Fruit fly (Drosophila melanogaster) whole organism, wandering third instar larva: ENCODE results near the gene CG32074.
A peak's percentile ranks its signal among the peaks of the same experiment; 100 is the strongest.

Experiments
- Abd-B ChIP-seq: fragments of >200 bp; optimal IDR thresholded peaks from 2 replicates; lab custom pipeline; 2017; ENCODE audit warnings: missing biosample characterization, missing genetic modification characterization
- CG32264 ChIP-seq: fragments of 200-800 bp; sonication (Bioruptor generic); optimal IDR thresholded peaks from 2 replicates; lab custom pipeline; 2016; ENCODE audit warnings: missing biosample characterization, missing genetic modification characterization
- CG9705 ChIP-seq: fragments of 200-800 bp; sonication (Bioruptor generic); optimal IDR thresholded peaks from 2 replicates; lab custom pipeline; 2018; ENCODE audit warnings: missing biosample characterization, mild to moderate bottlenecking, missing genetic modification characterization
- Dif ChIP-seq: fragments of 200-275, 200-300 bp; sonication (Bioruptor generic); optimal IDR thresholded peaks from 2 replicates; lab custom pipeline; 2018; ENCODE audit warnings: missing biosample characterization, missing genetic modification characterization; ENCODE audit not compliant: partially characterized antibody
- GATAd ChIP-seq: sonication (Bioruptor generic); optimal IDR thresholded peaks from 2 replicates; lab custom pipeline; 2016; ENCODE audit warnings: missing biosample characterization, missing genetic modification characterization
- HLH106 ChIP-seq: fragments of 200-800 bp; optimal IDR thresholded peaks from 3 replicates; lab custom pipeline; 2019; ENCODE audit warnings: missing biosample characterization, mild to moderate bottlenecking, missing genetic modification characterization, moderate library complexity
- Hnf4 ChIP-seq: fragments of 200-800 bp; sonication (Bioruptor generic); optimal IDR thresholded peaks from 2 replicates; lab custom pipeline; 2016; ENCODE audit warnings: missing biosample characterization, mild to moderate bottlenecking, missing genetic modification characterization
- Hr83 ChIP-seq: fragments of 200-300 bp; sonication (Bioruptor generic); optimal IDR thresholded peaks from 2 replicates; lab custom pipeline; 2016; ENCODE audit warnings: missing biosample characterization, mild to moderate bottlenecking, missing genetic modification characterization, moderate library complexity; ENCODE audit not compliant: poor library complexity, severe bottlenecking
- Jra ChIP-seq: sonication (Bioruptor generic); optimal IDR thresholded peaks from 2 replicates; lab custom pipeline; 2016; ENCODE audit warnings: missing biosample characterization, missing genetic modification characterization
- Myc ChIP-seq: fragments of >200 bp; optimal IDR thresholded peaks from 2 replicates; lab custom pipeline; 2017
- Rel ChIP-seq, 2 experiments: fragments of 200-800 bp; sonication (Bioruptor generic) in 1 of 2; optimal IDR thresholded peaks; 2 replicates in 1 of 2; 3 replicates in 1 of 2; lab custom pipeline; 2016 to 2019; ENCODE audit warnings: mild to moderate bottlenecking in 2 of 2, missing biosample characterization in 2 of 2, missing genetic modification characterization in 2 of 2, moderate library complexity in 1 of 2
- Sp1 ChIP-seq: fragments of 200-800 bp; sonication (Bioruptor generic); optimal IDR thresholded peaks from 3 replicates; lab custom pipeline; 2019; ENCODE audit warnings: missing biosample characterization, mild to moderate bottlenecking, missing genetic modification characterization, moderate library complexity
- Vsx2 ChIP-seq: fragments of 200-300, 225-300 bp; sonication (Bioruptor generic); optimal IDR thresholded peaks from 2 replicates; lab custom pipeline; 2018; ENCODE audit warnings: missing biosample characterization, missing genetic modification characterization; ENCODE audit not compliant: partially characterized antibody
- br ChIP-seq: fragments of 200-800 bp; sonication (Bioruptor generic); optimal IDR thresholded peaks from 2 replicates; lab custom pipeline; 2016; ENCODE audit warnings: missing biosample characterization, missing genetic modification characterization
- brk ChIP-seq: fragments of 200-800 bp; sonication (Bioruptor generic); optimal IDR thresholded peaks from 2 replicates; lab custom pipeline; 2016; ENCODE audit warnings: missing biosample characterization, mild to moderate bottlenecking, missing genetic modification characterization
- dl ChIP-seq, 2 experiments: fragments of 175-275, 200-275 bp in 1 of 2; fragments of 200-275 bp in 1 of 2; sonication (Bioruptor generic); optimal IDR thresholded peaks; lab custom pipeline; 2018; ENCODE audit warnings: mild to moderate bottlenecking in 2 of 2, missing biosample characterization in 2 of 2, missing genetic modification characterization in 2 of 2, moderate library complexity in 2 of 2; ENCODE audit not compliant: partially characterized antibody in 2 of 2, insufficient read depth in 1 of 2
- dmrt93B ChIP-seq: fragments of 200-800 bp; sonication (Bioruptor generic); optimal IDR thresholded peaks from 2 replicates; lab custom pipeline; 2018; ENCODE audit warnings: missing biosample characterization, mild to moderate bottlenecking, missing genetic modification characterization
- dsf ChIP-seq: sonication (Bioruptor generic); optimal IDR thresholded peaks from 2 replicates; lab custom pipeline; 2016; ENCODE audit warnings: missing biosample characterization, missing genetic modification characterization, borderline replicate concordance
- ey ChIP-seq: fragments of 200-800 bp; sonication (Bioruptor generic); optimal IDR thresholded peaks from 2 replicates; lab custom pipeline; 2016; ENCODE audit warnings: missing biosample characterization, missing genetic modification characterization
- foxo ChIP-seq, 2 experiments: fragments of 200-800 bp; sonication (Bioruptor generic); optimal IDR thresholded peaks; 2 replicates in 1 of 2; 3 replicates in 1 of 2; lab custom pipeline; 2016 to 2017; ENCODE audit warnings: missing biosample characterization in 2 of 2, missing genetic modification characterization in 2 of 2
- fru ChIP-seq: fragments of 200-800 bp; sonication (Bioruptor generic); optimal IDR thresholded peaks from 3 replicates; lab custom pipeline; 2016; ENCODE audit warnings: missing biosample characterization, mild to moderate bottlenecking, missing genetic modification characterization
- h ChIP-seq: fragments of 200-800 bp; sonication (Bioruptor generic); optimal IDR thresholded peaks from 3 replicates; lab custom pipeline; 2016; ENCODE audit warnings: missing biosample characterization, mild to moderate bottlenecking, missing genetic modification characterization
- lola ChIP-seq: fragments of >200 bp; optimal IDR thresholded peaks from 2 replicates; lab custom pipeline; 2017; ENCODE audit warnings: missing biosample characterization, missing genetic modification characterization
- pan ChIP-seq: fragments of >200 bp; optimal IDR thresholded peaks from 2 replicates; lab custom pipeline; 2017
- psq ChIP-seq: fragments of 200-800 bp; sonication (Bioruptor generic); optimal IDR thresholded peaks from 3 replicates; lab custom pipeline; 2017; ENCODE audit warnings: missing biosample characterization, mild to moderate bottlenecking, missing genetic modification characterization, moderate library complexity
- rgr ChIP-seq: fragments of 200-800 bp; sonication (Bioruptor generic); optimal IDR thresholded peaks from 3 replicates; lab custom pipeline; 2016; ENCODE audit warnings: missing biosample characterization, mild to moderate bottlenecking, missing genetic modification characterization
- sage ChIP-seq: fragments of 200-800 bp; sonication (Bioruptor generic); optimal IDR thresholded peaks from 2 replicates; lab custom pipeline; 2016; ENCODE audit warnings: missing biosample characterization, mild to moderate bottlenecking, missing genetic modification characterization
- sv ChIP-seq: fragments of 200-800 bp; sonication (Bioruptor generic); optimal IDR thresholded peaks from 3 replicates; lab custom pipeline; 2016; ENCODE audit warnings: missing biosample characterization, missing genetic modification characterization
- tai ChIP-seq: sonication (Bioruptor generic); optimal IDR thresholded peaks from 2 replicates; lab custom pipeline; 2016; ENCODE audit warnings: missing biosample characterization, missing genetic modification characterization
- usp ChIP-seq: fragments of >200 bp; optimal IDR thresholded peaks from 2 replicates; lab custom pipeline; 2017; ENCODE audit warnings: missing biosample characterization, missing genetic modification characterization
- woc ChIP-seq: sonication (Bioruptor generic); optimal IDR thresholded peaks from 2 replicates; lab custom pipeline; 2016; ENCODE audit warnings: missing biosample characterization, mild to moderate bottlenecking, missing genetic modification characterization

The CG32074 gene

dm6 chr3L:11097982-11098663 is 34.0 kb downstream of the CG32074 start, which contains the start of the genes Irbp18 and APP-BP1 (continued):
- TF ChIP-seq sage (peak; percentile 87), CG9705 (GFP tag; lab: Kevin White, UChicago) (peak; percentile 85), br (GFP tag; lab: Kevin White, UChicago) (peak; percentile 95), usp (GFP tag; lab: Kevin White, UChicago) (no peak), lola (GFP tag; lab: Kevin White, UChicago) (no peak), Hr83 (GFP tag; lab: Kevin White, UChicago) (peak; percentile 82), GATAd (GFP tag; lab: Kevin White, UChicago) (peak; percentile 81)

dm6 chr3L:11096195-11096908 is 35.8 kb downstream of the CG32074 start, which contains the start of the genes CG46439, Iyd and CG33947:
Gene CG46439, minus strand, starts transcription at chr3L:11096245.
Gene Iyd, minus strand, starts transcription at chr3L:11096245.
Gene CG33947, plus strand, starts transcription at chr3L:11096496.
- peak; percentile 53 for TF ChIP-seq Sp1
- no peak for TF ChIP-seq Rel (GFP tag; optimal IDR thresholded peaks at IDR 0.05; lab: Kevin White, UChicago)
- TF ChIP-seq Rel (tag; optimal IDR thresholded peaks at IDR 0.05; lab: Kevin White, UChicago): peak; percentile 90
- no peak for TF ChIP-seq dl (GFP tag; optimal IDR thresholded peaks at IDR 0.05; lab: Kevin White, UChicago; ENCODE audit: insufficient read depth in 1 of 2, partially characterized antibody in 2 of 2)
- TF ChIP-seq usp (GFP tag; lab: Kevin White, UChicago): no peak
- TF ChIP-seq Dif (GFP tag; lab: Kevin White, UChicago): peak; percentile 40
- peak; percentile 80 for TF ChIP-seq sage
- peak; percentile 43 for TF ChIP-seq h (GFP tag; lab: Kevin White, UChicago)
- peak; percentile 7 for TF ChIP-seq Myc (lab: Kevin White, UChicago)
- TF ChIP-seq woc (GFP tag; lab: Kevin White, UChicago): peak; percentile 16
- peak; percentile 67 for TF ChIP-seq CG32264 (GFP tag; lab: Kevin White, UChicago)
- no peak for TF ChIP-seq dsf (GFP tag; lab: Kevin White, UChicago)
- no peak for TF ChIP-seq sv
- no peak for TF ChIP-seq ey
- peak; percentile 75 for TF ChIP-seq Vsx2 (GFP tag; lab: Kevin White, UChicago)
- TF ChIP-seq rgr: peak; percentile 16
- peak; percentile 34 for TF ChIP-seq Jra (GFP tag; lab: Kevin White, UChicago)
- no peak for TF ChIP-seq Hr83 (GFP tag; lab: Kevin White, UChicago)
- no peak for TF ChIP-seq lola (GFP tag; lab: Kevin White, UChicago)
- peak; percentile 23 for TF ChIP-seq HLH106 (tag; lab: Kevin White, UChicago)
- TF ChIP-seq brk (GFP tag; lab: Kevin White, UChicago): peak; percentile 78
- TF ChIP-seq dmrt93B (GFP tag; lab: Kevin White, UChicago): no peak
- TF ChIP-seq br (GFP tag; lab: Kevin White, UChicago): peak; percentile 43
- TF ChIP-seq CG9705 (GFP tag; lab: Kevin White, UChicago): no peak
- peak; percentile 21 to 41 for TF ChIP-seq foxo (GFP tag; optimal IDR thresholded peaks at IDR 0.05; lab: Kevin White, UChicago)
- TF ChIP-seq Hnf4 (GFP tag; lab: Kevin White, UChicago): peak; percentile 49
- TF ChIP-seq Abd-B (GFP tag; lab: Kevin White, UChicago): no peak
- peak; percentile 50 for TF ChIP-seq fru
- TF ChIP-seq psq (GFP tag; lab: Kevin White, UChicago): peak; percentile 54
- TF ChIP-seq tai (GFP tag; lab: Kevin White, UChicago): no peak

dm6 chr3L:11094279-11094678 is 37.8 kb downstream of the CG32074 start:
- TF ChIP-seq Vsx2 (GFP tag; lab: Kevin White, UChicago) (no peak), pan (lab: Kevin White, UChicago) (no peak), Jra (GFP tag; lab: Kevin White, UChicago) (no peak), br (GFP tag; lab: Kevin White, UChicago) (no peak)
